Fruit fly (Drosophila melanogaster) whole organism, embryonic: ENCODE results near the gene ND-B18.

Experiments used
- CG10431 ChIP-seq: fragments of 200-800 bp; sonication (Bioruptor generic); optimal IDR thresholded peaks from 3 replicates; lab custom pipeline; 2018; ENCODE audit warnings: missing biosample characterization, mild to moderate bottlenecking, missing genetic modification characterization
- CG12299 ChIP-seq: fragments of 200-800 bp; sonication (Bioruptor generic); optimal IDR thresholded peaks from 2 replicates; lab custom pipeline; 2018; ENCODE audit warnings: missing biosample characterization, mild to moderate bottlenecking, missing genetic modification characterization
- CG12769 ChIP-seq: fragments of 200-800 bp; sonication (Bioruptor generic); optimal IDR thresholded peaks from 2 replicates; lab custom pipeline; 2019; ENCODE audit warnings: missing biosample characterization, mild to moderate bottlenecking, missing genetic modification characterization, moderate library complexity
- CG13424 ChIP-seq: fragments of 200-800 bp; sonication (Bioruptor generic); optimal IDR thresholded peaks from 2 replicates; lab custom pipeline; 2019; ENCODE audit warnings: missing biosample characterization, mild to moderate bottlenecking, missing genetic modification characterization, moderate library complexity
- CG13894 ChIP-seq: fragments of 200-800 bp; sonication (Bioruptor generic); optimal IDR thresholded peaks from 3 replicates; lab custom pipeline; 2018; ENCODE audit warnings: missing biosample characterization, mild to moderate bottlenecking, missing genetic modification characterization, moderate library complexity
- CG15269 ChIP-seq: fragments of 200-800 bp; sonication (Bioruptor generic); optimal IDR thresholded peaks from 2 replicates; lab custom pipeline; 2018; ENCODE audit warnings: missing biosample characterization, mild to moderate bottlenecking, missing genetic modification characterization, moderate library complexity
- CG15601 ChIP-seq: fragments of 200-800 bp; sonication (Bioruptor generic); optimal IDR thresholded peaks from 3 replicates; lab custom pipeline; 2019; ENCODE audit warnings: missing biosample characterization, mild to moderate bottlenecking, missing genetic modification characterization, moderate library complexity
- CG17186 ChIP-seq: fragments of 200-800 bp; sonication (Bioruptor generic); optimal IDR thresholded peaks from 3 replicates; lab custom pipeline; 2017; ENCODE audit warnings: missing biosample characterization, missing genetic modification reagents, missing genetic modification characterization
- CG17568 ChIP-seq: fragments of 200-800 bp; sonication (Bioruptor generic); optimal IDR thresholded peaks from 2 replicates; lab custom pipeline; 2018; ENCODE audit warnings: missing biosample characterization, mild to moderate bottlenecking, missing genetic modification characterization, moderate library complexity
- CG18262 ChIP-seq: fragments of 200-800 bp; optimal IDR thresholded peaks from 3 replicates; lab custom pipeline; 2019; ENCODE audit warnings: missing biosample characterization, mild to moderate bottlenecking, missing genetic modification characterization, moderate library complexity
- CG18599 ChIP-seq: fragments of 200-800 bp; sonication (Bioruptor generic); optimal IDR thresholded peaks from 3 replicates; lab custom pipeline; 2017; ENCODE audit warnings: missing biosample characterization, missing genetic modification characterization, mild to moderate bottlenecking, moderate library complexity, missing genetic modification reagents
- CG2678 ChIP-seq: fragments of 200-800 bp; sonication (Bioruptor generic); optimal IDR thresholded peaks from 3 replicates; lab custom pipeline; 2019; ENCODE audit warnings: missing biosample characterization, mild to moderate bottlenecking, missing genetic modification characterization, moderate library complexity
- CG2875 ChIP-seq: fragments of 200-800 bp; sonication (Bioruptor generic); optimal IDR thresholded peaks from 2 replicates; lab custom pipeline; 2017; ENCODE audit warnings: missing biosample characterization, mild to moderate bottlenecking, missing genetic modification characterization, missing genetic modification reagents
- CG2889 ChIP-seq: fragments of 200-800 bp; sonication (Bioruptor generic); IDR thresholded peaks from 3 replicates; pipeline ENCODE4 v1.3.6; 2022; ENCODE audit warnings: missing biosample characterization, missing genetic modification characterization
- CG33213 ChIP-seq: fragments of 200-800 bp; sonication (Bioruptor generic); optimal IDR thresholded peaks from 3 replicates; lab custom pipeline; 2016; ENCODE audit warnings: missing biosample characterization, missing genetic modification characterization
- CG4328 ChIP-seq: fragments of 200-800 bp; sonication (Bioruptor generic); optimal IDR thresholded peaks from 3 replicates; lab custom pipeline; 2017; ENCODE audit warnings: missing biosample characterization, missing genetic modification reagents, missing genetic modification characterization
- CG6254 ChIP-seq: fragments of 200-800 bp; sonication (Bioruptor generic); optimal IDR thresholded peaks from 3 replicates; lab custom pipeline; 2017; ENCODE audit warnings: mild to moderate bottlenecking, missing biosample characterization, missing genetic modification reagents, missing genetic modification characterization
- CG7839 ChIP-seq: fragments of 200-800 bp; sonication (Bioruptor generic); optimal IDR thresholded peaks from 3 replicates; lab custom pipeline; 2018; ENCODE audit warnings: missing biosample characterization, mild to moderate bottlenecking, missing genetic modification characterization, moderate library complexity
- Deaf1 ChIP-seq: fragments of 200-800 bp; optimal IDR thresholded peaks from 3 replicates; lab custom pipeline; 2019; ENCODE audit warnings: missing biosample characterization, mild to moderate bottlenecking, missing genetic modification characterization, moderate library complexity
- Elba2 ChIP-seq: fragments of 200-800 bp; sonication (Bioruptor generic); optimal IDR thresholded peaks from 3 replicates; lab custom pipeline; 2016; ENCODE audit warnings: missing biosample characterization, missing genetic modification characterization
- Fer1 ChIP-seq: fragments of 200-800 bp; sonication (Bioruptor generic); optimal IDR thresholded peaks from 2 replicates; lab custom pipeline; 2017; ENCODE audit warnings: missing biosample characterization, mild to moderate bottlenecking, missing genetic modification characterization
- Gug ChIP-seq: fragments of 200-800 bp; sonication (Bioruptor generic); IDR thresholded peaks from 4 replicates; pipeline ENCODE4 v1.3.6; 2022; ENCODE audit warnings: missing biosample characterization, missing genetic modification characterization
- Hmr ChIP-seq: fragments of 200-800 bp; sonication (Bioruptor generic); optimal IDR thresholded peaks from 3 replicates; lab custom pipeline; 2017; ENCODE audit warnings: mild to moderate bottlenecking, missing biosample characterization, missing genetic modification reagents, missing genetic modification characterization
- Meics ChIP-seq: fragments of 200-800 bp; sonication (Bioruptor generic); optimal IDR thresholded peaks from 2 replicates; lab custom pipeline; 2017; ENCODE audit warnings: missing biosample characterization, mild to moderate bottlenecking, missing genetic modification characterization
- Mes4 ChIP-seq: fragments of 200-800 bp; sonication (Bioruptor generic); optimal IDR thresholded peaks from 2 replicates; lab custom pipeline; 2016; ENCODE audit warnings: missing biosample characterization, missing genetic modification characterization
- Xrp1 ChIP-seq: fragments of 200-800 bp; sonication (Bioruptor generic); IDR thresholded peaks from 2 replicates; pipeline ENCODE4 v1.3.6; 2022; ENCODE audit warnings: missing biosample characterization, missing genetic modification characterization
- ara ChIP-seq: fragments of 200-800 bp; sonication (Bioruptor generic); IDR thresholded peaks from 2 replicates; pipeline ENCODE4 v1.3.6; 2022; ENCODE audit warnings: missing biosample characterization, missing genetic modification characterization
- dmrt11E ChIP-seq: fragments of 200-800 bp; sonication (Bioruptor generic); optimal IDR thresholded peaks from 3 replicates; lab custom pipeline; 2018; ENCODE audit warnings: missing biosample characterization, mild to moderate bottlenecking, missing genetic modification characterization, moderate library complexity
- dmrt99B ChIP-seq: fragments of 200-800 bp; sonication (Bioruptor generic); optimal IDR thresholded peaks from 2 replicates; lab custom pipeline; 2018; ENCODE audit warnings: missing biosample characterization, mild to moderate bottlenecking, missing genetic modification characterization, moderate library complexity
- gem ChIP-seq: fragments of 200-800 bp; sonication (Bioruptor generic); optimal IDR thresholded peaks from 2 replicates; lab custom pipeline; 2019; ENCODE audit warnings: missing biosample characterization, mild to moderate bottlenecking, missing genetic modification characterization, moderate library complexity
- grn ChIP-seq: fragments of 200-800 bp; sonication (Bioruptor generic); optimal IDR thresholded peaks from 3 replicates; lab custom pipeline; 2017; ENCODE audit warnings: missing biosample characterization, missing genetic modification characterization
- gro ChIP-seq: fragments of 200-800 bp; sonication (Bioruptor generic); optimal IDR thresholded peaks from 2 replicates; lab custom pipeline; 2016; ENCODE audit warnings: missing biosample characterization, missing genetic modification characterization
- hkb ChIP-seq, 2 experiments: fragments of 200-800 bp in 1 of 2; fragments of >200 bp in 1 of 2; sonication (Bioruptor generic) in 1 of 2; IDR thresholded peaks in 1 of 2; optimal IDR thresholded peaks in 1 of 2; 2 replicates each; pipeline versions ENCODE4 v1.3.6 to Lab custom; 2017 to 2022; ENCODE audit warnings: missing biosample characterization in 1 of 2, missing genetic modification characterization in 1 of 2
- ind ChIP-seq: fragments of 200-800 bp; sonication (Bioruptor generic); optimal IDR thresholded peaks from 3 replicates; lab custom pipeline; 2016; ENCODE audit warnings: missing biosample characterization, missing genetic modification characterization
- kni ChIP-seq: fragments of 200-800 bp; sonication (Bioruptor generic); optimal IDR thresholded peaks from 3 replicates; lab custom pipeline; 2017; ENCODE audit warnings: mild to moderate bottlenecking, missing biosample characterization, missing genetic modification reagents, missing genetic modification characterization
- lab ChIP-seq: fragments of 200-800 bp; sonication (Bioruptor generic); optimal IDR thresholded peaks from 3 replicates; lab custom pipeline; 2017; ENCODE audit warnings: missing biosample characterization, missing genetic modification characterization, mild to moderate bottlenecking, moderate library complexity, missing genetic modification reagents
- lmd ChIP-seq: fragments of 200-800 bp; sonication (Bioruptor generic); IDR thresholded peaks from 2 replicates; pipeline ENCODE4 v1.3.6; 2022; ENCODE audit warnings: missing biosample characterization, missing genetic modification characterization
- lola ChIP-seq, 3 experiments: fragments of >200 bp in 2 of 3; fragments of 200-800 bp in 1 of 3; sonication (Bioruptor generic) in 1 of 3; optimal IDR thresholded peaks; 2 replicates each; lab custom pipeline; 2017 to 2019; ENCODE audit warnings: missing biosample characterization in 3 of 3, missing genetic modification characterization in 3 of 3, mild to moderate bottlenecking in 1 of 3, moderate library complexity in 1 of 3
- mirr ChIP-seq: fragments of 200-800 bp; sonication (Bioruptor generic); optimal IDR thresholded peaks from 3 replicates; lab custom pipeline; 2018; ENCODE audit warnings: missing biosample characterization, mild to moderate bottlenecking, missing genetic modification characterization
- nom ChIP-seq: fragments of 200-800 bp; sonication (Bioruptor generic); optimal IDR thresholded peaks from 2 replicates; lab custom pipeline; 2017; ENCODE audit warnings: missing biosample characterization, missing genetic modification characterization, mild to moderate bottlenecking, moderate library complexity, missing genetic modification reagents
- pfk ChIP-seq: fragments of 200-800 bp; sonication (Bioruptor generic); optimal IDR thresholded peaks from 2 replicates; lab custom pipeline; 2018; ENCODE audit warnings: missing biosample characterization, mild to moderate bottlenecking, missing genetic modification characterization, moderate library complexity
- salm ChIP-seq: fragments of 200-800 bp; sonication (Bioruptor generic); optimal IDR thresholded peaks from 2 replicates; lab custom pipeline; 2018; ENCODE audit warnings: missing biosample characterization, mild to moderate bottlenecking, missing genetic modification characterization
- sd ChIP-seq: fragments of 200-800 bp; sonication (Bioruptor generic); optimal IDR thresholded peaks from 3 replicates; lab custom pipeline; 2018; ENCODE audit warnings: missing biosample characterization, mild to moderate bottlenecking, missing genetic modification characterization, moderate library complexity
- sens-2 ChIP-seq: fragments of 200-800 bp; sonication (Bioruptor generic); IDR thresholded peaks from 2 replicates; pipeline ENCODE4 v1.3.6; 2022; ENCODE audit warnings: missing biosample characterization, missing genetic modification characterization
- sqz ChIP-seq: fragments of 200-800 bp; sonication (Bioruptor generic); optimal IDR thresholded peaks from 3 replicates; lab custom pipeline; 2018; ENCODE audit warnings: missing biosample characterization, mild to moderate bottlenecking, missing genetic modification characterization

Gene ND-B18

DNA sequence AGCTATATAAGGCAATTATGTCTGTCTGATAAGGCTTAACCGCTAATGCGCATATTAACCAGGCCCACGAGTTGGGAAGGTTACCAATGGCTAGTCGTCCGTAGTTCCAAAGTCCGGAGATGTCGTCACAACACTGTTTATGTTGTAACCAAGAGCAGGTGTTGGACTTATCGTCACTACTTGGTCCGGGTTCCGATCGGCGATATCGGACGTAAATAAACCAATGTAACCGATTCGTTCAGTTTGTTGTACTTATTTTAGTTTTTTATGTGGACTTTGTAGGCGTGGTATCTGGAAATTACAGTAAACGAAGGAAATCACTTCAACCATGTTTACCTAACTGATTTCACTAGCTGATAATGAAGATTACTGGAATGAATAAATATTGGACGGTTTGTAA lies 14.9 kb downstream of the ND-B18 start (continued):
- TF ChIP-seq CG4328 (GFP tag; lab: Kevin White, UChicago) (peak; percentile 34), sd (tag; lab: Kevin White, UChicago) (peak; percentile 35), lab (GFP tag; lab: Kevin White, UChicago) (peak; percentile 29), Hmr (peak; percentile 0), CG33213 (no peak), Fer1 (GFP tag; lab: Kevin White, UChicago) (peak; percentile 21), gem (peak; percentile 15), ara (no peak), CG2889 (GFP tag; lab: Robert Waterston, UW) (no peak), lola (GFP tag; optimal IDR thresholded peaks at IDR 0.05; lab: Kevin White, UChicago) (peak in 1 of 3 experiments; percentile 5), CG15601 (tag; lab: Kevin White, UChicago) (peak; percentile 71), salm (peak; percentile 25), CG17568 (GFP tag; lab: Kevin White, UChicago) (peak; percentile 9), nom (GFP tag; lab: Kevin White, UChicago) (peak; percentile 87), gro (GFP tag; lab: Kevin White, UChicago) (peak; percentile 4), CG18262 (tag; lab: Kevin White, UChicago) (no peak), ind (GFP tag; lab: Kevin White, UChicago) (no peak), CG18599 (GFP tag; lab: Kevin White, UChicago) (peak; percentile 9), Elba2 (GFP tag; lab: Kevin White, UChicago) (no peak), kni (GFP tag; lab: Kevin White, UChicago) (peak; percentile 65), Deaf1 (tag; lab: Kevin White, UChicago) (no peak), pfk (peak; percentile 18), Meics (GFP tag; lab: Kevin White, UChicago) (peak; percentile 55), dmrt99B (tag; lab: Kevin White, UChicago) (peak; percentile 2), CG17186 (GFP tag; lab: Kevin White, UChicago) (no peak), lmd (GFP tag; lab: Robert Waterston, UW) (no peak), CG2678 (tag; lab: Kevin White, UChicago) (peak; percentile 32), dmrt11E (tag; lab: Kevin White, UChicago) (peak; percentile 25), CG2875 (GFP tag; lab: Kevin White, UChicago) (peak; percentile 38), CG10431 (GFP tag; lab: Kevin White, UChicago) (peak; percentile 44), sqz (GFP tag; lab: Kevin White, UChicago) (peak; percentile 62), mirr (peak; percentile 92), CG12769 (tag; lab: Kevin White, UChicago) (no peak), CG6254 (peak; percentile 47), CG13894 (peak; percentile 81), CG13424 (peak; percentile 42), CG12299 (peak; percentile 14), Xrp1 (GFP tag; lab: Robert Waterston, UW) (no peak), sens-2 (GFP tag; lab: Robert Waterston, UW) (peak; percentile 80), Gug (GFP tag; lab: Robert Waterston, UW) (no peak), CG15269 (tag; lab: Kevin White, UChicago) (peak; percentile 12), hkb (optimal IDR thresholded peaks at IDR 0.05; lab: Kevin White, UChicago) (no peak), hkb (GFP tag; IDR thresholded peaks at IDR 0.05; lab: Robert Waterston, UW) (peak; percentile 42; the same call in 1 of the 2 replicates), CG7839 (tag; lab: Kevin White, UChicago) (no peak), Mes4 (no peak), grn (GFP tag; lab: Kevin White, UChicago) (peak; percentile 94)
- TF ChIP-seq, all 482 proteins: peak for 69
